Worm (Caenorhabditis elegans) whole organism, late embryonic: ENCODE results near the gene pnk-4.

Experiments
- C08G9.2 ChIP-seq: sonication (generic microtip); optimal IDR thresholded peaks from 2 replicates; lab custom pipeline; 2016; ENCODE audit warnings: mild to moderate bottlenecking, missing genetic modification characterization, moderate library complexity, missing compliant biosample characterization
- C38D4.7 ChIP-seq: fragments of 200-800 bp; sonication (Bioruptor generic); optimal IDR thresholded peaks from 2 replicates; lab custom pipeline; 2018; ENCODE audit warnings: mild to moderate bottlenecking, missing genetic modification characterization, moderate library complexity, missing compliant biosample characterization
- F13H6.1 ChIP-seq: sonication (generic microtip); optimal IDR thresholded peaks from 2 replicates; lab custom pipeline; 2016; ENCODE audit warnings: missing genetic modification characterization, missing compliant biosample characterization
- K02D7.2 ChIP-seq: sonication (generic microtip); optimal IDR thresholded peaks from 2 replicates; lab custom pipeline; 2017; ENCODE audit warnings: mild to moderate bottlenecking, missing genetic modification characterization, missing compliant biosample characterization
- Y22D7AL.16 ChIP-seq: sonication (generic microtip); optimal IDR thresholded peaks from 2 replicates; lab custom pipeline; 2016; ENCODE audit warnings: missing genetic modification characterization, missing compliant biosample characterization
- ceh-14 ChIP-seq: sonication (generic microtip); optimal IDR thresholded peaks from 2 replicates; lab custom pipeline; 2016; ENCODE audit warnings: missing genotype, missing genetic modification characterization, missing compliant biosample characterization
- ceh-19 ChIP-seq: fragments of 200-800 bp; sonication (Bioruptor generic); optimal IDR thresholded peaks from 2 replicates; lab custom pipeline; 2018; ENCODE audit warnings: mild to moderate bottlenecking, missing genetic modification characterization, missing compliant biosample characterization
- ceh-34 ChIP-seq: sonication (generic microtip); optimal IDR thresholded peaks from 2 replicates; lab custom pipeline; 2016; ENCODE audit warnings: mild to moderate bottlenecking, missing genetic modification characterization, missing compliant biosample characterization
- ceh-6 ChIP-seq: fragments of 200-800 bp; sonication (Bioruptor generic); optimal IDR thresholded peaks from 2 replicates; lab custom pipeline; 2018; ENCODE audit warnings: mild to moderate bottlenecking, missing genetic modification characterization, missing compliant biosample characterization
- che-1 ChIP-seq: sonication (generic microtip); optimal IDR thresholded peaks from 2 replicates; lab custom pipeline; 2016; ENCODE audit warnings: mild to moderate bottlenecking, missing genetic modification characterization, missing compliant biosample characterization
- dmd-4 ChIP-seq: sonication (generic microtip); optimal IDR thresholded peaks from 2 replicates; lab custom pipeline; 2016; ENCODE audit warnings: borderline replicate concordance, missing genetic modification characterization, missing compliant biosample characterization
- elt-2 ChIP-seq: sonication (generic microtip); optimal IDR thresholded peaks from 2 replicates; lab custom pipeline; 2016; ENCODE audit warnings: missing genetic modification reagents, missing genetic modification characterization, missing compliant biosample characterization
- elt-4 ChIP-seq: sonication (generic microtip); optimal IDR thresholded peaks from 2 replicates; lab custom pipeline; 2016; ENCODE audit warnings: missing genetic modification characterization, missing compliant biosample characterization
- ets-4 ChIP-seq: sonication (generic microtip); optimal IDR thresholded peaks from 2 replicates; lab custom pipeline; 2016; ENCODE audit warnings: missing genetic modification characterization, missing compliant biosample characterization
- eyg-1 ChIP-seq: sonication (generic microtip); optimal IDR thresholded peaks from 2 replicates; lab custom pipeline; 2016; ENCODE audit warnings: missing genotype, missing genetic modification characterization, missing compliant biosample characterization
- fax-1 ChIP-seq: sonication (generic microtip); optimal IDR thresholded peaks from 2 replicates; lab custom pipeline; 2016; ENCODE audit warnings: missing genotype, missing genetic modification characterization, missing compliant biosample characterization
- fkh-6 ChIP-seq: sonication (generic microtip); optimal IDR thresholded peaks from 2 replicates; lab custom pipeline; 2016; ENCODE audit warnings: missing genetic modification characterization, missing compliant biosample characterization
- gmeb-2 ChIP-seq: sonication (generic microtip); optimal IDR thresholded peaks from 2 replicates; lab custom pipeline; 2016; ENCODE audit warnings: missing genetic modification characterization, inconsistent platforms, missing compliant biosample characterization
- hlh-13 ChIP-seq: fragments of 200-800 bp; sonication (Bioruptor generic); optimal IDR thresholded peaks from 2 replicates; lab custom pipeline; 2018; ENCODE audit warnings: mild to moderate bottlenecking, missing genetic modification characterization, missing compliant biosample characterization
- hlh-6 ChIP-seq: sonication (generic microtip); optimal IDR thresholded peaks from 2 replicates; lab custom pipeline; 2016; ENCODE audit warnings: missing genotype, missing genetic modification characterization, missing compliant biosample characterization
- hlh-8 ChIP-seq: sonication (generic microtip); optimal IDR thresholded peaks from 2 replicates; lab custom pipeline; 2016; ENCODE audit warnings: missing genotype, missing genetic modification characterization, missing compliant biosample characterization
- lim-6 ChIP-seq: sonication (generic microtip); optimal IDR thresholded peaks from 2 replicates; lab custom pipeline; 2016; ENCODE audit warnings: missing genetic modification characterization, missing compliant biosample characterization
- lin-11 ChIP-seq: fragments of 200-800 bp; sonication (Bioruptor generic); optimal IDR thresholded peaks from 2 replicates; lab custom pipeline; 2018; ENCODE audit warnings: mild to moderate bottlenecking, missing genetic modification characterization, missing compliant biosample characterization
- madf-2 ChIP-seq: sonication (generic microtip); optimal IDR thresholded peaks from 2 replicates; lab custom pipeline; 2017; ENCODE audit warnings: missing genetic modification characterization, missing compliant biosample characterization
- mec-3 ChIP-seq: sonication (generic microtip); optimal IDR thresholded peaks from 2 replicates; lab custom pipeline; 2016; ENCODE audit warnings: borderline replicate concordance, missing genetic modification characterization, missing compliant biosample characterization
- nfya-1 ChIP-seq: sonication (generic microtip); optimal IDR thresholded peaks from 2 replicates; lab custom pipeline; 2017; ENCODE audit warnings: missing genetic modification characterization, mild to moderate bottlenecking, missing compliant biosample characterization, antibody characterized with exemption, moderate library complexity
- npax-4 ChIP-seq: sonication (generic microtip); optimal IDR thresholded peaks from 2 replicates; lab custom pipeline; 2016; ENCODE audit warnings: missing genetic modification characterization, missing compliant biosample characterization
- pag-3 ChIP-seq: sonication (generic microtip); optimal IDR thresholded peaks from 2 replicates; lab custom pipeline; 2016; ENCODE audit warnings: missing compliant biosample characterization, missing genetic modification characterization, borderline replicate concordance
- pat-9 ChIP-seq: fragments of 200-800 bp; sonication (Bioruptor generic); optimal IDR thresholded peaks from 2 replicates; lab custom pipeline; 2018; ENCODE audit warnings: mild to moderate bottlenecking, missing genetic modification characterization, moderate library complexity, missing compliant biosample characterization
- pha-4 ChIP-seq: fragments of 150-350 bp; optimal IDR thresholded peaks from 2 replicates; lab custom pipeline; 2018; ENCODE audit warnings: missing biosample characterization, missing genetic modification reagents, missing genetic modification characterization
- pqm-1 ChIP-seq: sonication (generic microtip); optimal IDR thresholded peaks from 2 replicates; lab custom pipeline; 2016; ENCODE audit warnings: missing genetic modification characterization, missing compliant biosample characterization
- ref-2 ChIP-seq: sonication (generic microtip); optimal IDR thresholded peaks from 2 replicates; lab custom pipeline; 2016; ENCODE audit warnings: missing genetic modification characterization, missing compliant biosample characterization
- sdc-2 ChIP-seq: sonication (generic microtip); optimal IDR thresholded peaks from 2 replicates; lab custom pipeline; 2016; ENCODE audit warnings: missing genotype, missing genetic modification characterization, missing compliant biosample characterization
- sox-4 ChIP-seq: sonication (generic microtip); optimal IDR thresholded peaks from 2 replicates; lab custom pipeline; 2017; ENCODE audit warnings: mild to moderate bottlenecking, missing genetic modification characterization, inconsistent platforms, missing compliant biosample characterization
- syd-9 ChIP-seq: sonication (generic microtip); optimal IDR thresholded peaks from 2 replicates; lab custom pipeline; 2016; ENCODE audit warnings: mild to moderate bottlenecking, missing genetic modification characterization, moderate library complexity, missing compliant biosample characterization
- tbx-2 ChIP-seq: sonication (generic microtip); optimal IDR thresholded peaks from 2 replicates; lab custom pipeline; 2016; ENCODE audit warnings: missing genetic modification characterization, missing compliant biosample characterization
- ttx-3 ChIP-seq: sonication (generic microtip); optimal IDR thresholded peaks from 2 replicates; lab custom pipeline; 2016; ENCODE audit warnings: missing genetic modification reagents, missing genetic modification characterization, missing compliant biosample characterization
- unc-42 ChIP-seq: sonication (generic microtip); optimal IDR thresholded peaks from 2 replicates; lab custom pipeline; 2016; ENCODE audit warnings: missing genotype, missing genetic modification characterization, missing compliant biosample characterization
- zip-5 ChIP-seq: sonication (generic microtip); optimal IDR thresholded peaks from 2 replicates; lab custom pipeline; 2016; ENCODE audit warnings: missing genetic modification characterization, missing compliant biosample characterization
- ztf-16 ChIP-seq: sonication (generic microtip); optimal IDR thresholded peaks from 2 replicates; lab custom pipeline; 2017; ENCODE audit warnings: missing genetic modification characterization, missing compliant biosample characterization

Gene pnk-4

DNA sequence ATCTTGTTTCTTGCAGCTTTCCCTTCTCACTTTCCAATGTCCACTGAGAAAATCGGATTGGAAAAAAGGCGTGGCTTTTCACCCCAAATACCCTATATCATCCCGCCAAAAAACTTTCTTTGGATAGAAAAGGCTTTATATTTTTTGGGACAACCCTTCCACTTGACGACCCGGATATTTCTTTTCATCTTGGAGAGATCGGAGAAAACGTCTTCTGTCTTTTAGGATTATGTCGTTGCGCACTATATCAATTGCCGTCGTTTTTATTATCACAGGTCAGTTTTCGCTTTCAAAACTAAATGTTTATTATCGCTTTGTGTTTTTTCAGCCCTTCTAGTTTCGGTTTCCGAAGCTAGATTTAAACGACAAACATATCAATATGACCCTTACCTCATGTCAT lies 43.8 kb upstream of the pnk-4 start, which contains the start of gene Y64H9A.2:
TSS of gene Y64H9A.2 (plus strand) at position 90 of the 400 bp plus-strand sequence.
- TF ChIP-seq zip-5 (tag; lab: Kevin White, UChicago) (no peak), hlh-8 (no peak), dmd-4 (tag; lab: Kevin White, UChicago) (no peak), pha-4 (no peak), hlh-13 (no peak), eyg-1 (no peak), che-1 (tag; lab: Kevin White, UChicago) (no peak), C08G9.2 (no peak), lim-6 (no peak), pat-9 (tag; lab: Kevin White, UChicago) (no peak), ets-4 (no peak), pqm-1 (tag; lab: Kevin White, UChicago) (no peak), ttx-3 (tag; lab: Kevin White, UChicago) (no peak), ceh-6 (no peak), ceh-14 (tag; lab: Kevin White, UChicago) (no peak), syd-9 (no peak), fkh-6 (no peak), nfya-1 (tag; lab: Kevin White, UChicago) (no peak)
- TF ChIP-seq, all 69 proteins: peak for 0

DNA sequence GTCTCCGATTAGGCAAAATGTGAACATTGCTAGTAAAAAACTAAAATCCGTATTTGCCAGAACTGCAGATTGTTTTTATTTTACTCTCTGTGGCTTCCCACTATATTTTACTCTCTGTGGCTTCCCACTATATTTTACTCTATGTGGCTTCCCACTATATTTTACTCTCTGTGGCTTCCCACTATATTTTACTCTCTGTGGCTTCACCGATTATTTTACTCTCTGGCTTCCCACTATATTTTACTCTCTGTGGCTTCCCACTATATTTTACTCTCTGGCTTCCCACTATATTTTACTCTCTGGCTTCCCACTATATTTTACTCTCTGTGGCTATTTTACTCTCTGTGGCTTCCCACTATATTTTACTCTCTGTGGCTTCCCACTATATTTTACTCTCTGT lies 31.4 kb upstream of the pnk-4 start:
- TF ChIP-seq madf-2 (peak; percentile 95), C08G9.2 (peak; percentile 39), C38D4.7 (GFP tag; lab: Kevin White, UChicago) (peak; percentile 34), ttx-3 (tag; lab: Kevin White, UChicago) (peak; percentile 15), npax-4 (tag; lab: Kevin White, UChicago) (peak; percentile 31), pag-3 (tag; lab: Kevin White, UChicago) (peak; percentile 83), K02D7.2 (tag; lab: Kevin White, UChicago) (peak; percentile 74), ets-4 (peak; percentile 34), ceh-19 (peak; percentile 73), fkh-6 (peak; percentile 84), pat-9 (tag; lab: Kevin White, UChicago) (peak; percentile 77), tbx-2 (tag; lab: Kevin White, UChicago) (peak; percentile 93), sox-4 (tag; lab: Kevin White, UChicago) (peak; percentile 76), Y22D7AL.16 (tag; lab: Kevin White, UChicago) (peak; percentile 92), hlh-6 (tag; lab: Kevin White, UChicago) (peak; percentile 84), ceh-6 (peak; percentile 59), lin-11 (tag; lab: Kevin White, UChicago) (peak; percentile 79), che-1 (tag; lab: Kevin White, UChicago) (peak; percentile 79), ref-2 (tag; lab: Kevin White, UChicago) (peak; percentile 56), unc-42 (peak; percentile 18), ceh-34 (tag; lab: Kevin White, UChicago) (peak; percentile 25), elt-2 (tag; lab: Kevin White, UChicago) (peak; percentile 29), elt-4 (peak; percentile 80), ztf-16 (tag; lab: Kevin White, UChicago) (peak; percentile 1), fax-1 (tag; lab: Kevin White, UChicago) (peak; percentile 56), sdc-2 (tag; lab: Kevin White, UChicago) (peak; percentile 38), mec-3 (tag; lab: Kevin White, UChicago) (peak; percentile 28), pqm-1 (tag; lab: Kevin White, UChicago) (peak; percentile 87), gmeb-2 (tag; lab: Kevin White, UChicago) (peak; percentile 66), lim-6 (peak; percentile 68), hlh-8 (peak; percentile 79), hlh-13 (peak; percentile 89), F13H6.1 (tag; lab: Kevin White, UChicago) (peak; percentile 66), eyg-1 (peak; percentile 37)
